Worm (Caenorhabditis elegans) whole organism, late embryonic: ENCODE measurements around the gene C46F11.6.

ENCODE experiments used
- K09A11.1 ChIP-seq: sonication (generic microtip); optimal IDR thresholded peaks from 2 replicates; lab custom pipeline; 2017; ENCODE audit warnings: antibody characterized with exemption, mild to moderate bottlenecking, missing genetic modification characterization, missing compliant biosample characterization; ENCODE audit not compliant: insufficient read depth
- ceh-18 ChIP-seq: sonication (generic microtip); optimal IDR thresholded peaks from 2 replicates; lab custom pipeline; 2016; ENCODE audit warnings: missing genetic modification characterization, missing compliant biosample characterization
- che-1 ChIP-seq: sonication (generic microtip); optimal IDR thresholded peaks from 2 replicates; lab custom pipeline; 2016; ENCODE audit warnings: mild to moderate bottlenecking, missing genetic modification characterization, missing compliant biosample characterization
- dve-1 ChIP-seq: sonication (generic microtip); optimal IDR thresholded peaks from 2 replicates; lab custom pipeline; 2017; ENCODE audit warnings: antibody characterized with exemption, mild to moderate bottlenecking, missing genetic modification characterization, missing compliant biosample characterization
- ets-4 ChIP-seq: sonication (generic microtip); optimal IDR thresholded peaks from 2 replicates; lab custom pipeline; 2016; ENCODE audit warnings: missing genetic modification characterization, missing compliant biosample characterization
- sdc-2 ChIP-seq: sonication (generic microtip); optimal IDR thresholded peaks from 2 replicates; lab custom pipeline; 2016; ENCODE audit warnings: missing genotype, missing genetic modification characterization, missing compliant biosample characterization
- zip-5 ChIP-seq: sonication (generic microtip); optimal IDR thresholded peaks from 2 replicates; lab custom pipeline; 2016; ENCODE audit warnings: missing genetic modification characterization, missing compliant biosample characterization

- TF ChIP-seq ets-4 (tag; lab: Kevin White, UChicago), result no peak
- TF ChIP-seq dve-1, result no peak
- no peak for TF ChIP-seq che-1 (tag; lab: Kevin White, UChicago)
- no peak for TF ChIP-seq sdc-2 (tag; lab: Kevin White, UChicago)
- TF ChIP-seq ceh-18 (tag; lab: Kevin White, UChicago), result no peak
- TF ChIP-seq zip-5 (tag; lab: Kevin White, UChicago), result no peak
- no peak for TF ChIP-seq K09A11.1
Observed at ce11 chrIII:3699275-3699674, 29.0 kb upstream of the C46F11.6 start, which contains the start of gene cyn-9.
